Worm (Caenorhabditis elegans) whole organism, L1 larva: Measurements from ENCODE around the gene F19H6.5.
A peak's percentile ranks its signal among the peaks of the same experiment; 100 is the strongest.

Source experiments
- C04F5.9 ChIP-seq: sonication (generic microtip); optimal IDR thresholded peaks from 2 replicates; lab custom pipeline; 2016; ENCODE audit warnings: missing genetic modification characterization, missing compliant biosample characterization
- C16A3.4 ChIP-seq: fragments of 150-350 bp; optimal IDR thresholded peaks from 2 replicates; lab custom pipeline; 2014; ENCODE audit warnings: missing biosample characterization, missing genetic modification characterization
- alr-1 ChIP-seq: fragments of 200-800 bp; sonication (Bioruptor generic); optimal IDR thresholded peaks from 2 replicates; lab custom pipeline; 2018; ENCODE audit warnings: borderline replicate concordance, mild to moderate bottlenecking, missing genetic modification characterization, missing compliant biosample characterization
- ama-1 ChIP-seq: fragments of 150-350 bp; optimal IDR thresholded peaks from 2 replicates; lab custom pipeline; 2014
- ceh-63 ChIP-seq: fragments of 200-800 bp; sonication (Bioruptor generic); optimal IDR thresholded peaks from 2 replicates; lab custom pipeline; 2018; ENCODE audit warnings: mild to moderate bottlenecking, missing genetic modification characterization, missing compliant biosample characterization
- ceh-8 ChIP-seq: fragments of 200-800 bp; sonication (Bioruptor generic); optimal IDR thresholded peaks from 2 replicates; lab custom pipeline; 2018; ENCODE audit warnings: mild to moderate bottlenecking, missing genetic modification characterization, moderate library complexity, missing compliant biosample characterization
- ceh-82 ChIP-seq, 3 experiments: fragments of 150-350 bp in 1 of 3; sonication (generic microtip) in 2 of 3; optimal IDR thresholded peaks; 2 replicates each; lab custom pipeline; 2014 to 2017; ENCODE audit warnings: missing biosample characterization in 3 of 3, missing genetic modification characterization in 3 of 3
- ceh-88 ChIP-seq: fragments of 200-800 bp; sonication (Bioruptor generic); IDR thresholded peaks from 2 replicates; pipeline ENCODE4 v1.3.6; 2022; ENCODE audit warnings: missing genetic modification characterization, missing compliant biosample characterization
- ceh-90 ChIP-seq: sonication (generic microtip); optimal IDR thresholded peaks from 2 replicates; lab custom pipeline; 2016; ENCODE audit warnings: missing genetic modification characterization, missing compliant biosample characterization
- ces-1 ChIP-seq: fragments of 150-350 bp; optimal IDR thresholded peaks from 2 replicates; lab custom pipeline; 2014; ENCODE audit warnings: missing biosample characterization, missing genetic modification reagents, missing genetic modification characterization
- dpl-1 ChIP-seq, 3 experiments: fragments of 150-350 bp in 2 of 3; sonication (generic microtip) in 1 of 3; optimal IDR thresholded peaks; 2 replicates each; lab custom pipeline; 2014 to 2017; ENCODE audit warnings: missing biosample characterization in 3 of 3, missing genetic modification characterization in 3 of 3, missing genetic modification reagents in 3 of 3
- dsc-1 ChIP-seq: sonication (generic microtip); optimal IDR thresholded peaks from 2 replicates; lab custom pipeline; 2016; ENCODE audit warnings: mild to moderate bottlenecking, missing genetic modification characterization, missing compliant biosample characterization
- efl-1 ChIP-seq, 4 experiments: fragments of 150-350 bp; optimal IDR thresholded peaks in 3 of 4; peaks in 1 of 4; 1 replicate in 1 of 4; 2 replicates in 3 of 4; lab custom pipeline; 2014; ENCODE audit warnings: missing biosample characterization in 2 of 4, missing genetic modification characterization in 2 of 4, missing genetic modification reagents in 2 of 4
- elt-3 ChIP-seq, 6 experiments: fragments of 150-350 bp in 1 of 6; sonication (generic microtip); optimal IDR thresholded peaks; 2 replicates each; lab custom pipeline; 2017 to 2018; ENCODE audit warnings: missing biosample characterization in 6 of 6, missing genetic modification characterization in 6 of 6, inconsistent platforms in 1 of 6
- irx-1 ChIP-seq: sonication (generic microtip); optimal IDR thresholded peaks from 2 replicates; lab custom pipeline; 2016; ENCODE audit warnings: missing genetic modification characterization, missing compliant biosample characterization
- isw-1 ChIP-seq: fragments of 200-800 bp; sonication (Bioruptor generic); IDR thresholded peaks from 2 replicates; pipeline ENCODE4 v1.3.6; 2022; ENCODE audit warnings: missing genetic modification characterization, missing compliant biosample characterization
- lin-13 ChIP-seq: fragments of 150-350 bp; optimal IDR thresholded peaks from 2 replicates; lab custom pipeline; 2014; ENCODE audit warnings: missing biosample characterization, missing genetic modification reagents, missing genetic modification characterization
- lin-14 ChIP-seq: fragments of 200-800 bp; sonication (Bioruptor generic); optimal IDR thresholded peaks from 2 replicates; lab custom pipeline; 2018; ENCODE audit warnings: mild to moderate bottlenecking, missing genetic modification characterization, moderate library complexity, missing compliant biosample characterization
- lin-35 ChIP-seq, 2 experiments: fragments of 150-350 bp; optimal IDR thresholded peaks; 2 replicates each; lab custom pipeline; 2014; ENCODE audit warnings: missing biosample characterization in 2 of 2, missing genetic modification characterization in 2 of 2, missing genetic modification reagents in 2 of 2
- lin-39 ChIP-seq: fragments of 150-350 bp; optimal IDR thresholded peaks from 2 replicates; lab custom pipeline; 2014; ENCODE audit warnings: missing biosample characterization, missing genetic modification reagents, missing genetic modification characterization
- lir-3 ChIP-seq: sonication (generic microtip); optimal IDR thresholded peaks from 2 replicates; lab custom pipeline; 2016; ENCODE audit warnings: mild to moderate bottlenecking, missing genetic modification characterization, moderate library complexity, missing compliant biosample characterization; ENCODE audit not compliant: poor library complexity
- mab-9 ChIP-seq: fragments of 200-800 bp; sonication (Bioruptor generic); IDR thresholded peaks from 2 replicates; pipeline ENCODE4 v1.3.6; 2022; ENCODE audit warnings: missing genetic modification reagents, missing genetic modification characterization, missing compliant biosample characterization
- mdl-1 ChIP-seq, 2 experiments: fragments of 150-350 bp; optimal IDR thresholded peaks; 2 replicates each; lab custom pipeline; 2014 to 2017; ENCODE audit warnings: missing biosample characterization in 2 of 2, missing genetic modification characterization in 2 of 2, inconsistent platforms in 1 of 2
- mep-1 ChIP-seq: fragments of 150-350 bp; optimal IDR thresholded peaks from 2 replicates; lab custom pipeline; 2014; ENCODE audit warnings: missing biosample characterization, missing genetic modification characterization
- nhr-12 ChIP-seq: sonication (generic microtip); optimal IDR thresholded peaks from 2 replicates; lab custom pipeline; 2017; ENCODE audit warnings: missing biosample characterization, missing genetic modification characterization
- nhr-19 ChIP-seq: fragments of 200-800 bp; sonication (Bioruptor generic); conservative IDR thresholded peaks from 2 replicates; pipeline ENCODE4 v1.3.6; 2022; ENCODE audit warnings: missing genetic modification characterization, missing compliant biosample characterization
- nhr-20 ChIP-seq: sonication (generic microtip); optimal IDR thresholded peaks from 2 replicates; lab custom pipeline; 2016; ENCODE audit warnings: mild to moderate bottlenecking, missing genetic modification characterization, missing compliant biosample characterization
- nhr-71 ChIP-seq: sonication (generic microtip); optimal IDR thresholded peaks from 2 replicates; lab custom pipeline; 2016; ENCODE audit warnings: mild to moderate bottlenecking, missing genetic modification characterization, moderate library complexity, missing compliant biosample characterization
- nhr-76 ChIP-seq: sonication (generic microtip); optimal IDR thresholded peaks from 2 replicates; lab custom pipeline; 2017; ENCODE audit warnings: missing biosample characterization, missing genetic modification characterization
- nhr-77 ChIP-seq: fragments of 150-350 bp; optimal IDR thresholded peaks from 2 replicates; lab custom pipeline; 2014; ENCODE audit warnings: missing biosample characterization, missing genetic modification characterization
- nhr-85 ChIP-seq: sonication (generic microtip); peaks from one replicate; lab custom pipeline; 2016; ENCODE audit warnings: missing genetic modification characterization, inconsistent platforms, missing compliant biosample characterization
- nhr-90 ChIP-seq: sonication (generic microtip); optimal IDR thresholded peaks from 2 replicates; lab custom pipeline; 2016; ENCODE audit warnings: mild to moderate bottlenecking, missing genetic modification characterization, missing compliant biosample characterization; ENCODE audit not compliant: poor library complexity
- pax-3 ChIP-seq: fragments of 200-800 bp; sonication (Bioruptor generic); optimal IDR thresholded peaks from 2 replicates; lab custom pipeline; 2018; ENCODE audit warnings: mild to moderate bottlenecking, missing genetic modification characterization, moderate library complexity, missing compliant biosample characterization
- rnt-1 ChIP-seq: sonication (generic microtip); optimal IDR thresholded peaks from 2 replicates; lab custom pipeline; 2016; ENCODE audit warnings: mild to moderate bottlenecking, missing genetic modification characterization, moderate library complexity, missing compliant biosample characterization
- skn-1 ChIP-seq: fragments of 150-350 bp; optimal IDR thresholded peaks from 2 replicates; lab custom pipeline; 2014; ENCODE audit warnings: missing biosample characterization, missing genetic modification characterization
- snu-23 ChIP-seq: sonication (generic microtip); optimal IDR thresholded peaks from 2 replicates; lab custom pipeline; 2016; ENCODE audit warnings: missing genetic modification characterization, missing compliant biosample characterization
- swsn-7 ChIP-seq: sonication (generic microtip); optimal IDR thresholded peaks from 2 replicates; lab custom pipeline; 2016; ENCODE audit warnings: missing genetic modification characterization, missing compliant biosample characterization
- tbx-2 ChIP-seq: sonication (generic microtip); optimal IDR thresholded peaks from 2 replicates; lab custom pipeline; 2016; ENCODE audit warnings: missing genetic modification characterization, missing compliant biosample characterization
- tlp-1 ChIP-seq: fragments of 150-350 bp; optimal IDR thresholded peaks from 2 replicates; lab custom pipeline; 2014; ENCODE audit warnings: missing biosample characterization, missing genetic modification characterization
- unc-130 ChIP-seq: fragments of 150-350 bp; optimal IDR thresholded peaks from 2 replicates; lab custom pipeline; 2017; ENCODE audit warnings: missing biosample characterization, missing genetic modification characterization, inconsistent platforms
- unc-98 ChIP-seq: fragments of 200-800 bp; sonication (Bioruptor generic); IDR thresholded peaks from 2 replicates; pipeline ENCODE4 v1.3.6; 2022; ENCODE audit warnings: missing genetic modification characterization, missing compliant biosample characterization
- zag-1 ChIP-seq: fragments of 150-350 bp; optimal IDR thresholded peaks from 2 replicates; lab custom pipeline; 2014; ENCODE audit warnings: missing biosample characterization, missing genetic modification characterization
- zip-4 ChIP-seq: fragments of 200-800 bp; sonication (Bioruptor generic); optimal IDR thresholded peaks from 2 replicates; lab custom pipeline; 2018; ENCODE audit warnings: mild to moderate bottlenecking, missing genetic modification characterization, moderate library complexity, missing compliant biosample characterization
- ztf-11 ChIP-seq, 2 experiments: sonication (generic microtip); optimal IDR thresholded peaks; 2 replicates each; lab custom pipeline; 2016 to 2017; ENCODE audit warnings: missing genetic modification characterization in 2 of 2, missing biosample characterization in 1 of 2, missing compliant biosample characterization in 1 of 2

Gene F19H6.5

DNA sequence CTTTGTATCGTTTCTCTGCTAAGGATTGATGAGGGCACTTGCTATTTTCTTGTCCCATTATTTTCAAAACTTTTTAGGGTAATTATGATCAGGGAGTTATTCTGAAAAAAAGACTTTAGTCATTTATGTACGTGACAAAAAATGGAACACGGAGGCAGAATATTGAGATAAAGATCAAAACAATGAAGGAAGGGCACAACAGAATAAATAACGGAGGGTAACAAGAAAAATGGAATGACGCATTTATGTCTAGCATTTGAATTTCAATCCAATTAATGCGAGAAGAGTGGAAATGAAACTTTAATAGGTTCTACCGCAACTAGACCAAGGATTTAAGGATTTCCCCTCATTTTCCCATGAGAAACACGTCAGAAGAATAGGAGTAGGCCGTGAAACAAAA, 13.6 kb upstream of the F19H6.5 start, which contains the start of gene glb-13:
glb-13 (minus strand) TSS at position 101 of the 400 bp plus-strand sequence.
- TF ChIP-seq ceh-88 (GFP tag; lab: Robert Waterston, UW) (no peak), elt-3 (tag; optimal IDR thresholded peaks at IDR 0.05; lab: Kevin White, UChicago) (no peak), dpl-1 (GFP tag; optimal IDR thresholded peaks at IDR 0.05; lab: Kevin White, UChicago) (no peak), zag-1 (no peak), alr-1 (tag; lab: Kevin White, UChicago) (no peak), nhr-12 (tag; lab: Kevin White, UChicago) (no peak), unc-98 (GFP tag; lab: Robert Waterston, UW) (no peak)

DNA sequence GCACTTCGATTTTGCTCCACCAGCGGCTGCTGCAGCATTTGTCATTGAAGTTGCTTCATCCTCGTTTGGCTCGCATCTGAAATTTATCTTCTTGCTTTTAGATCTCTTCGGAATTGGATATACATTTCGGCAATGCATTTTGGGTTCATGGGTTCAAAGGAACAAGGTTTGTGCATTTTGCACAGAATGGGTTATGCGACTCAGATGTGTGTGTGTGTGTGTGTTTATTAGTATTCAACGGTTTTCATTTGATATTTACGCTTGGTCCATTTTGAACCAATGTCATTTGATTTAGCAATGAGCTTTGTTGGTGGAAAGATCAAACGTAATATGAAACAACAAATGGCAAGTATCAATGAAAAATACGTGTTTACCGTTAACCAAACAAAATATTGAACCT, 11.1 kb upstream of the F19H6.5 start:
- no peak for TF ChIP-seq isw-1
- no peak for TF ChIP-seq lin-39 (tag; lab: Kevin White, UChicago)
- TF ChIP-seq, all 84 proteins: peak for 0

DNA sequence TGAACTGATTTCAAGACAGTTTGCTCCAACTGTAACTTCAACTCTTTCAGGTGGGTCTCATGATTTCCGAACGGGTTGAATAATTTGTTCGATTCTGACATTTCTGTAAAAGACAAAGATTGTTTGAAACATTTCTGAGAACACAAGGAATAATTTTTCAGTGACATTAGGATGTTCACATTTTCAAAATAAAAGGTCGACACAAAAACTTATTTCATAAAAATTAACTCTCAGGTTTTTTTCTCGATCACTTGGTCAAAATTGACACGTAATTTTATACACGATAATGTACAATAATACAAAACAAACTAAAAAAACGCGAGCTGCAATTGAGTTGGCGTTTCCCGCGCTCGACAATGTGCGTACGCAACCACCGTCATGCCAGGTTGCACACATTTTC, 6.6 kb upstream of the F19H6.5 start, which contains the start of gene rif-1.2:
rif-1.2 (minus strand) TSS at position 101 of the 400 bp plus-strand sequence.
- TF ChIP-seq lin-35 (GFP tag; optimal IDR thresholded peaks at IDR 0.05; lab: Kevin White, UChicago) (no peak), ceh-63 (GFP tag; lab: Kevin White, UChicago) (no peak), zip-4 (no peak), tbx-2 (tag; lab: Kevin White, UChicago) (no peak), ztf-11 (tag; optimal IDR thresholded peaks at IDR 0.05; lab: Kevin White, UChicago) (no peak), lin-14 (no peak)

DNA sequence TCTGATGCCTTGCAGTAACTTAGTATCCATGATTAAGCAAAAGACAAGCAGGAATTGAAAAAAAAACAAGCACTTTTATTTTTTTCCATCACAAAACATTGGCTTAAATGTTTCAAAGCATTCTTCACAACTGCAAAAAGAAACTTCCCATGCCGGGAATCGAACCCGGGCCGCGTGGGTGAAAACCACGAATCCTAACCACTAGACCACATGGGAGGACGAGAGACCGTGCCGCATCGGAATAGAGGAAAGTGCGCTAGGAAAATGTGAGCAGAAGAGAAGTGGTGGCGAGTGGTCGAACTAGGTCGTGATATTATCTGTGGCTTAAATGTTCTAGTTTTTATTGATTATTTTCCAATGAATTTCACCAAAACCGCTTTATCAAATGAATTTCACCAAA, 2.8 kb upstream of the F19H6.5 start:
- TF ChIP-seq nhr-77 (tag; lab: Kevin White, UChicago), result peak; percentile 16
- peak; percentile 36 to 61 (median 61) for TF ChIP-seq ceh-82 (tag; optimal IDR thresholded peaks at IDR 0.05; lab: Kevin White, UChicago)
- no peak for TF ChIP-seq tlp-1 (tag; lab: Kevin White, UChicago)
- peak in 1 of 2 experiments; percentile 11 for TF ChIP-seq efl-1 (optimal IDR thresholded peaks at IDR 0.05; lab: Kevin White, UChicago)
- TF ChIP-seq efl-1 (GFP tag; optimal IDR thresholded peaks at IDR 0.05 in 1 of 2; lab: Kevin White, UChicago), result no peak
- TF ChIP-seq mdl-1 (tag; optimal IDR thresholded peaks at IDR 0.05; lab: Kevin White, UChicago), result peak in 1 of 2 experiments; percentile 45
- TF ChIP-seq dsc-1 (tag; lab: Kevin White, UChicago), result peak; percentile 53
- no peak for TF ChIP-seq ceh-90 (tag; lab: Kevin White, UChicago)
- no peak for TF ChIP-seq C04F5.9 (tag; lab: Kevin White, UChicago)
- no peak for TF ChIP-seq pax-3 (tag; lab: Kevin White, UChicago)
- TF ChIP-seq ceh-8 (GFP tag; lab: Kevin White, UChicago), result no peak
- peak in 1 of 2 experiments; percentile 55 for TF ChIP-seq lin-35 (GFP tag; optimal IDR thresholded peaks at IDR 0.05; lab: Kevin White, UChicago)
- no peak for TF ChIP-seq nhr-76 (tag; lab: Kevin White, UChicago)
- TF ChIP-seq dpl-1 (GFP tag; optimal IDR thresholded peaks at IDR 0.05; lab: Kevin White, UChicago), result no peak
- peak; percentile 42 for TF ChIP-seq lin-14
- TF ChIP-seq nhr-19 (GFP tag; lab: Robert Waterston, UW), result peak; percentile 56
- TF ChIP-seq lir-3 (tag; lab: Kevin White, UChicago), result no peak
- TF ChIP-seq tbx-2 (tag; lab: Kevin White, UChicago), result peak; percentile 26
- TF ChIP-seq nhr-85, result peak; percentile 43
- TF ChIP-seq ces-1 (GFP tag; lab: Kevin White, UChicago), result no peak
- TF ChIP-seq nhr-90, result peak; percentile 17
- TF ChIP-seq ama-1 (lab: Kevin White, UChicago), result no peak
- peak; percentile 74 for TF ChIP-seq rnt-1 (tag; lab: Kevin White, UChicago)
- peak; percentile 57 for TF ChIP-seq mep-1 (tag; lab: Kevin White, UChicago)
- TF ChIP-seq mab-9, result 0 out of 2 replicates have a peak, but pooled peaks have one; percentile 20
- TF ChIP-seq irx-1 (tag; lab: Kevin White, UChicago), result peak; percentile 22
- TF ChIP-seq unc-130 (tag; lab: Kevin White, UChicago), result peak; percentile 29
- TF ChIP-seq ceh-88 (GFP tag; lab: Robert Waterston, UW), result peak; percentile 22; the same call in 1 of the 2 replicates
- peak; percentile 47 for TF ChIP-seq nhr-71 (tag; lab: Kevin White, UChicago)
- peak; percentile 41 for TF ChIP-seq C16A3.4
- TF ChIP-seq lin-13 (GFP tag; lab: Kevin White, UChicago), result peak; percentile 11
- peak; percentile 73 for TF ChIP-seq snu-23
- peak; percentile 29 for TF ChIP-seq nhr-20
- peak; percentile 33 for TF ChIP-seq skn-1 (tag; lab: Kevin White, UChicago)
- peak; percentile 24 for TF ChIP-seq swsn-7 (tag; lab: Kevin White, UChicago)
